Fruit fly (Drosophila melanogaster) whole organism, embryonic: Measurements from ENCODE around the gene Ifrd1.

Source experiments
- Abd-B ChIP-seq: fragments of 200-800 bp; sonication (Bioruptor generic); optimal IDR thresholded peaks from 2 replicates; lab custom pipeline; 2018; ENCODE audit warnings: missing biosample characterization, mild to moderate bottlenecking, missing genetic modification characterization, moderate library complexity
- Awh ChIP-seq: fragments of 200-800 bp; sonication (Bioruptor generic); IDR thresholded peaks from 2 replicates; pipeline ENCODE4, ENCODE4 v1.3.6; 2022; ENCODE audit warnings: missing biosample characterization, missing genetic modification characterization
- CG10267 ChIP-seq: fragments of 200-800 bp; sonication (Bioruptor generic); optimal IDR thresholded peaks from 2 replicates; lab custom pipeline; 2018; ENCODE audit warnings: missing biosample characterization, mild to moderate bottlenecking, missing genetic modification characterization, moderate library complexity
- CG10565 ChIP-seq: fragments of 200-800 bp; sonication (Bioruptor generic); optimal IDR thresholded peaks from 3 replicates; lab custom pipeline; 2016; ENCODE audit warnings: missing biosample characterization, mild to moderate bottlenecking, missing genetic modification characterization
- CG10959 ChIP-seq: fragments of 200-800 bp; sonication (Bioruptor generic); IDR thresholded peaks from 2 replicates; pipeline ENCODE4 v1.3.6; 2022; ENCODE audit warnings: missing biosample characterization, missing genetic modification characterization
- CG11695 ChIP-seq: fragments of 200-800 bp; sonication (Bioruptor generic); IDR thresholded peaks from 3 replicates; pipeline ENCODE4 v1.3.6; 2022; ENCODE audit warnings: missing biosample characterization, missing genetic modification characterization
- CG1233 ChIP-seq: fragments of 200-800 bp; sonication (Bioruptor generic); optimal IDR thresholded peaks from 4 replicates; lab custom pipeline; 2018; ENCODE audit warnings: missing biosample characterization, mild to moderate bottlenecking, missing genetic modification characterization
- CG13424 ChIP-seq: fragments of 200-800 bp; sonication (Bioruptor generic); optimal IDR thresholded peaks from 2 replicates; lab custom pipeline; 2019; ENCODE audit warnings: missing biosample characterization, mild to moderate bottlenecking, missing genetic modification characterization, moderate library complexity
- CG14014 ChIP-seq: fragments of 200-800 bp; sonication (Bioruptor generic); IDR thresholded peaks from 2 replicates; pipeline ENCODE4 v1.3.6; 2022; ENCODE audit warnings: missing biosample characterization, missing genetic modification characterization
- CG14050 ChIP-seq: fragments of 200-800 bp; sonication (Bioruptor generic); IDR thresholded peaks from 3 replicates; pipeline ENCODE4 v1.3.6; 2022; ENCODE audit warnings: missing biosample characterization, missing genetic modification characterization
- CG15269 ChIP-seq: fragments of 200-800 bp; sonication (Bioruptor generic); optimal IDR thresholded peaks from 2 replicates; lab custom pipeline; 2018; ENCODE audit warnings: missing biosample characterization, mild to moderate bottlenecking, missing genetic modification characterization, moderate library complexity
- CG17328 ChIP-seq: fragments of 200-800 bp; sonication (Bioruptor generic); IDR thresholded peaks from 2 replicates; pipeline ENCODE4 v1.3.6; 2022; ENCODE audit warnings: missing biosample characterization, missing genetic modification characterization
- CG17359 ChIP-seq: fragments of 200-800 bp; sonication (Bioruptor generic); optimal IDR thresholded peaks from 3 replicates; lab custom pipeline; 2018; ENCODE audit warnings: missing biosample characterization, mild to moderate bottlenecking, missing genetic modification characterization, moderate library complexity
- CG17361 ChIP-seq: fragments of 200-800 bp; sonication (Bioruptor generic); IDR thresholded peaks from 3 replicates; pipeline ENCODE4 v1.3.6; 2022; ENCODE audit warnings: missing biosample characterization, missing genetic modification characterization
- CG17829 ChIP-seq: fragments of 200-800 bp; optimal IDR thresholded peaks from 2 replicates; lab custom pipeline; 2019; ENCODE audit warnings: missing biosample characterization, mild to moderate bottlenecking, missing genetic modification characterization, moderate library complexity
- CG2889 ChIP-seq: fragments of 200-800 bp; sonication (Bioruptor generic); IDR thresholded peaks from 3 replicates; pipeline ENCODE4 v1.3.6; 2022; ENCODE audit warnings: missing biosample characterization, missing genetic modification characterization
- CG30431 ChIP-seq: fragments of 200-800 bp; sonication (Bioruptor generic); optimal IDR thresholded peaks from 2 replicates; lab custom pipeline; 2017; ENCODE audit warnings: missing biosample characterization, missing genetic modification characterization
- CG32772 ChIP-seq: fragments of 200-800 bp; sonication (Bioruptor generic); IDR thresholded peaks from 2 replicates; pipeline ENCODE4 v1.3.6; 2022; ENCODE audit warnings: missing biosample characterization, missing genetic modification characterization
- CG6689 ChIP-seq: fragments of 200-800 bp; sonication (Bioruptor generic); IDR thresholded peaks from 2 replicates; pipeline ENCODE4 v1.3.6; 2022; ENCODE audit warnings: missing biosample characterization, missing genetic modification characterization
- CG6765 ChIP-seq: fragments of 200-800 bp; sonication (Bioruptor generic); optimal IDR thresholded peaks from 3 replicates; lab custom pipeline; 2017; ENCODE audit warnings: missing biosample characterization, mild to moderate bottlenecking, missing genetic modification characterization
- CG7556 ChIP-seq: fragments of 200-800 bp; sonication (Bioruptor generic); optimal IDR thresholded peaks from 2 replicates; lab custom pipeline; 2017; ENCODE audit warnings: missing biosample characterization, mild to moderate bottlenecking, missing genetic modification characterization
- CG7839 ChIP-seq: fragments of 200-800 bp; sonication (Bioruptor generic); optimal IDR thresholded peaks from 3 replicates; lab custom pipeline; 2018; ENCODE audit warnings: missing biosample characterization, mild to moderate bottlenecking, missing genetic modification characterization, moderate library complexity
- CG8359 ChIP-seq: fragments of 200-800 bp; sonication (Bioruptor generic); optimal IDR thresholded peaks from 2 replicates; lab custom pipeline; 2017; ENCODE audit warnings: missing biosample characterization, mild to moderate bottlenecking, missing genetic modification characterization, borderline replicate concordance
- CG9876 ChIP-seq: fragments of 200-800 bp; sonication (Bioruptor generic); optimal IDR thresholded peaks from 2 replicates; lab custom pipeline; 2016; ENCODE audit warnings: missing biosample characterization, missing genetic modification characterization
- D ChIP-seq, 2 experiments: fragments of 200-800 bp in 1 of 2; fragments of >200 bp in 1 of 2; sonication (Bioruptor generic) in 1 of 2; optimal IDR thresholded peaks; 2 replicates in 1 of 2; 3 replicates in 1 of 2; lab custom pipeline; 2017; ENCODE audit warnings: mild to moderate bottlenecking in 1 of 2, missing biosample characterization in 1 of 2, missing genetic modification characterization in 1 of 2, missing genetic modification reagents in 1 of 2
- D19B ChIP-seq: fragments of 200-800 bp; sonication (Bioruptor generic); optimal IDR thresholded peaks from 2 replicates; lab custom pipeline; 2017; ENCODE audit warnings: missing biosample characterization, mild to moderate bottlenecking, missing genetic modification characterization
- HLH3B ChIP-seq: fragments of 200-800 bp; sonication (Bioruptor generic); IDR thresholded peaks from 2 replicates; pipeline ENCODE4 v1.3.6; 2022; ENCODE audit warnings: missing biosample characterization, missing genetic modification characterization
- Med ChIP-seq: fragments of 200-800 bp; sonication (Bioruptor generic); peaks from one replicate; lab custom pipeline; 2016; ENCODE audit warnings: missing biosample characterization, missing genetic modification characterization, mild to moderate bottlenecking, inconsistent platforms, moderate library complexity
- Ptx1 ChIP-seq: fragments of 200-800 bp; sonication (Bioruptor generic); IDR thresholded peaks from 2 replicates; pipeline ENCODE4 v1.3.6; 2022; ENCODE audit warnings: missing biosample characterization, missing genetic modification characterization
- Sox100B ChIP-seq: fragments of 200-800 bp; sonication (Bioruptor generic); optimal IDR thresholded peaks from 3 replicates; lab custom pipeline; 2018; ENCODE audit warnings: missing biosample characterization, mild to moderate bottlenecking, missing genetic modification characterization
- ab ChIP-seq: fragments of 200-800 bp; sonication (Bioruptor generic); optimal IDR thresholded peaks from 2 replicates; lab custom pipeline; 2016; ENCODE audit warnings: missing biosample characterization, missing genetic modification characterization
- abd-A ChIP-seq: fragments of 200-800 bp; sonication (Bioruptor generic); optimal IDR thresholded peaks from 3 replicates; lab custom pipeline; 2019; ENCODE audit warnings: missing biosample characterization, mild to moderate bottlenecking, missing genetic modification characterization, moderate library complexity
- ac ChIP-seq: fragments of 200-800 bp; sonication (Bioruptor generic); optimal IDR thresholded peaks from 3 replicates; lab custom pipeline; 2017; ENCODE audit warnings: missing biosample characterization, mild to moderate bottlenecking, missing genetic modification characterization
- bsh ChIP-seq, 2 experiments: fragments of 200-800 bp; sonication (Bioruptor generic); optimal IDR thresholded peaks; 2 replicates each; lab custom pipeline; 2017 to 2018; ENCODE audit warnings: mild to moderate bottlenecking in 2 of 2, missing biosample characterization in 2 of 2, missing genetic modification characterization in 2 of 2, moderate library complexity in 1 of 2
- fru ChIP-seq: fragments of >200 bp; optimal IDR thresholded peaks from 2 replicates; lab custom pipeline; 2017
- ind ChIP-seq: fragments of 200-800 bp; sonication (Bioruptor generic); optimal IDR thresholded peaks from 3 replicates; lab custom pipeline; 2016; ENCODE audit warnings: missing biosample characterization, missing genetic modification characterization
- insv ChIP-seq, 2 experiments: fragments of 200-800 bp; sonication (Bioruptor generic); optimal IDR thresholded peaks; 3 replicates each; lab custom pipeline; 2016 to 2018; ENCODE audit warnings: missing biosample characterization in 2 of 2, missing genetic modification characterization in 2 of 2
- lab ChIP-seq: fragments of 200-800 bp; sonication (Bioruptor generic); optimal IDR thresholded peaks from 3 replicates; lab custom pipeline; 2017; ENCODE audit warnings: missing biosample characterization, missing genetic modification characterization, mild to moderate bottlenecking, moderate library complexity, missing genetic modification reagents
- nmo ChIP-seq: fragments of 200-800 bp; sonication (Bioruptor generic); optimal IDR thresholded peaks from 2 replicates; lab custom pipeline; 2018; ENCODE audit warnings: missing biosample characterization, mild to moderate bottlenecking, missing genetic modification characterization, moderate library complexity
- odd ChIP-seq: fragments of 200-800 bp; sonication (Bioruptor generic); optimal IDR thresholded peaks from 2 replicates; lab custom pipeline; 2017; ENCODE audit warnings: missing biosample characterization, mild to moderate bottlenecking, missing genetic modification characterization
- run ChIP-seq: fragments of 200-800 bp; sonication (Bioruptor generic); optimal IDR thresholded peaks from 3 replicates; lab custom pipeline; 2018; ENCODE audit warnings: missing biosample characterization, mild to moderate bottlenecking, missing genetic modification characterization
- sisA ChIP-seq: fragments of 200-800 bp; sonication (Bioruptor generic); IDR thresholded peaks from 2 replicates; pipeline ENCODE4 v1.3.6; 2022; ENCODE audit warnings: missing biosample characterization, missing genetic modification characterization
- sna ChIP-seq: fragments of 200-800 bp; sonication (Bioruptor generic); IDR thresholded peaks from 2 replicates; pipeline ENCODE4 v1.3.6; 2022; ENCODE audit warnings: missing biosample characterization, missing genetic modification characterization; ENCODE audit not compliant: partially characterized antibody
- sob ChIP-seq: fragments of 200-800 bp; sonication (Bioruptor generic); IDR thresholded peaks from 2 replicates; pipeline ENCODE4 v1.3.6; 2022; ENCODE audit warnings: missing biosample characterization, missing genetic modification characterization
- twi ChIP-seq: fragments of 200-800 bp; optimal IDR thresholded peaks from 2 replicates; lab custom pipeline; 2019; ENCODE audit warnings: missing biosample characterization, mild to moderate bottlenecking, missing genetic modification characterization, moderate library complexity
- usp ChIP-seq: fragments of >200 bp; optimal IDR thresholded peaks from 2 replicates; lab custom pipeline; 2017; ENCODE audit warnings: missing biosample characterization, missing genetic modification characterization
- vvl ChIP-seq: fragments of 200-800 bp; sonication (Bioruptor generic); IDR thresholded peaks from 2 replicates; pipeline ENCODE4 v1.3.6; 2022; ENCODE audit warnings: missing biosample characterization, missing genetic modification characterization
- wek ChIP-seq: fragments of 200-800 bp; sonication (Bioruptor generic); optimal IDR thresholded peaks from 3 replicates; lab custom pipeline; 2018; ENCODE audit warnings: missing biosample characterization, mild to moderate bottlenecking, missing genetic modification characterization, moderate library complexity
- wor ChIP-seq: fragments of 200-800 bp; sonication (Bioruptor generic); IDR thresholded peaks from 2 replicates; pipeline ENCODE4 v1.3.6; 2022; ENCODE audit warnings: missing biosample characterization, missing genetic modification characterization
- zf30C ChIP-seq: fragments of 200-800 bp; sonication (Bioruptor generic); optimal IDR thresholded peaks from 3 replicates; lab custom pipeline; 2018; ENCODE audit warnings: missing biosample characterization, mild to moderate bottlenecking, missing genetic modification characterization

Ifrd1 gene

dm6 chr2L:2905051-2905446, 30.8 kb upstream of the Ifrd1 start (continued):
- TF ChIP-seq CG14050 (GFP tag; lab: Robert Waterston, UW) (peak; percentile 46; the same call in 1 of the 3 replicates), ind (peak; percentile 45), bsh (GFP tag; optimal IDR thresholded peaks at IDR 0.05; lab: Kevin White, UChicago) (peak in 1 of 2 experiments; percentile 41), D19B (GFP tag; lab: Kevin White, UChicago) (peak; percentile 82), insv (GFP tag; optimal IDR thresholded peaks at IDR 0.05; lab: Kevin White, UChicago) (no peak), CG8359 (GFP tag; lab: Kevin White, UChicago) (no peak), ac (GFP tag; lab: Kevin White, UChicago) (no peak), CG1233 (GFP tag; lab: Kevin White, UChicago) (no peak), CG14014 (0 out of 2 replicates have a peak, but pooled peaks have one; percentile 14), Ptx1 (GFP tag; lab: Robert Waterston, UW) (peak; percentile 65), CG17359 (peak; percentile 62), sob (GFP tag; lab: Robert Waterston, UW) (peak; percentile 22; the same call in 1 of the 2 replicates), HLH3B (GFP tag; lab: Robert Waterston, UW) (peak; percentile 49), vvl (peak; percentile 77), CG9876 (GFP tag; lab: Kevin White, UChicago) (no peak), Awh (GFP tag; lab: Robert Waterston, UW) (0 out of 2 replicates have a peak, but pooled peaks have one; percentile 36), odd (GFP tag; lab: Kevin White, UChicago) (peak; percentile 17), CG7556 (peak; percentile 26), CG17829 (peak; percentile 34), twi (tag; lab: Kevin White, UChicago) (no peak), fru (lab: Kevin White, UChicago) (no peak), nmo (GFP tag; lab: Kevin White, UChicago) (peak; percentile 58), CG17361 (GFP tag; lab: Robert Waterston, UW) (0 out of 3 replicates have a peak, but pooled peaks have one; percentile 56), CG10959 (GFP tag; lab: Robert Waterston, UW) (0 out of 2 replicates have a peak, but pooled peaks have one; percentile 21), CG17328 (GFP tag; lab: Robert Waterston, UW) (peak; percentile 25; the same call in 1 of the 2 replicates), Abd-B (GFP tag; lab: Kevin White, UChicago) (peak; percentile 21), wor (GFP tag; lab: Robert Waterston, UW) (peak; percentile 45), sna (GFP tag; lab: Robert Waterston, UW) (no peak), CG30431 (GFP tag; lab: Kevin White, UChicago) (no peak), CG10267 (tag; lab: Kevin White, UChicago) (peak; percentile 51), CG7839 (tag; lab: Kevin White, UChicago) (peak; percentile 66), ab (GFP tag; lab: Kevin White, UChicago) (no peak), usp (no peak), CG6689 (GFP tag; lab: Robert Waterston, UW) (peak; percentile 65), lab (GFP tag; lab: Kevin White, UChicago) (peak; percentile 40), CG32772 (0 out of 2 replicates have a peak, but pooled peaks have one; percentile 48), Med (GFP tag; lab: Kevin White, UChicago) (peak; percentile 2), D (optimal IDR thresholded peaks at IDR 0.05; lab: Kevin White, UChicago) (no peak), D (GFP tag; optimal IDR thresholded peaks at IDR 0.05; lab: Kevin White, UChicago) (peak; percentile 21), run (tag; lab: Kevin White, UChicago) (peak; percentile 16), abd-A (tag; lab: Kevin White, UChicago) (no peak), sisA (GFP tag; lab: Robert Waterston, UW) (no peak; the same call in none of the 2 replicates), CG10565 (GFP tag; lab: Kevin White, UChicago) (no peak), zf30C (no peak), Sox100B (GFP tag; lab: Kevin White, UChicago) (peak; percentile 75), CG13424 (peak; percentile 43), CG2889 (GFP tag; lab: Robert Waterston, UW) (0 out of 3 replicates have a peak, but pooled peaks have one; percentile 17), CG6765 (GFP tag; lab: Kevin White, UChicago) (no peak), wek (GFP tag; lab: Kevin White, UChicago) (no peak), CG11695 (peak; percentile 50; the same call in 2 of the 3 replicates), CG15269 (tag; lab: Kevin White, UChicago) (peak; percentile 69)
